Worm (Caenorhabditis elegans) whole organism, late embryonic: ENCODE data around the gene wago-4.
A peak's percentile ranks its signal among the peaks of the same experiment; 100 is the strongest.

Source experiments
- C38D4.7 ChIP-seq: fragments of 200-800 bp; sonication (Bioruptor generic); optimal IDR thresholded peaks from 2 replicates; lab custom pipeline; 2018; ENCODE audit warnings: mild to moderate bottlenecking, missing genetic modification characterization, moderate library complexity, missing compliant biosample characterization
- F13H6.1 ChIP-seq: sonication (generic microtip); optimal IDR thresholded peaks from 2 replicates; lab custom pipeline; 2016; ENCODE audit warnings: missing genetic modification characterization, missing compliant biosample characterization
- K02D7.2 ChIP-seq: sonication (generic microtip); optimal IDR thresholded peaks from 2 replicates; lab custom pipeline; 2017; ENCODE audit warnings: mild to moderate bottlenecking, missing genetic modification characterization, missing compliant biosample characterization
- Y22D7AL.16 ChIP-seq: sonication (generic microtip); optimal IDR thresholded peaks from 2 replicates; lab custom pipeline; 2016; ENCODE audit warnings: missing genetic modification characterization, missing compliant biosample characterization
- ahr-1 ChIP-seq: sonication (generic microtip); optimal IDR thresholded peaks from 2 replicates; lab custom pipeline; 2016; ENCODE audit warnings: missing genetic modification characterization, missing compliant biosample characterization
- ama-1 ChIP-seq: fragments of 150-350 bp; optimal IDR thresholded peaks from 2 replicates; lab custom pipeline; 2014
- ceh-18 ChIP-seq: sonication (generic microtip); optimal IDR thresholded peaks from 2 replicates; lab custom pipeline; 2016; ENCODE audit warnings: missing genetic modification characterization, missing compliant biosample characterization
- ceh-2 ChIP-seq: sonication (generic microtip); optimal IDR thresholded peaks from 2 replicates; lab custom pipeline; 2016; ENCODE audit warnings: missing genotype, missing genetic modification characterization, missing compliant biosample characterization
- ceh-24 ChIP-seq: sonication (generic microtip); optimal IDR thresholded peaks from 2 replicates; lab custom pipeline; 2016; ENCODE audit warnings: mild to moderate bottlenecking, missing genetic modification characterization, missing compliant biosample characterization
- ceh-31 ChIP-seq: sonication (generic microtip); optimal IDR thresholded peaks from 2 replicates; lab custom pipeline; 2016; ENCODE audit warnings: missing genetic modification characterization, missing compliant biosample characterization
- ceh-34 ChIP-seq: sonication (generic microtip); optimal IDR thresholded peaks from 2 replicates; lab custom pipeline; 2016; ENCODE audit warnings: mild to moderate bottlenecking, missing genetic modification characterization, missing compliant biosample characterization
- ceh-48 ChIP-seq: sonication (generic microtip); optimal IDR thresholded peaks from 2 replicates; lab custom pipeline; 2016; ENCODE audit warnings: missing genetic modification characterization, inconsistent platforms, missing compliant biosample characterization
- ceh-6 ChIP-seq: fragments of 200-800 bp; sonication (Bioruptor generic); optimal IDR thresholded peaks from 2 replicates; lab custom pipeline; 2018; ENCODE audit warnings: mild to moderate bottlenecking, missing genetic modification characterization, missing compliant biosample characterization
- ceh-9 ChIP-seq: sonication (generic microtip); optimal IDR thresholded peaks from 2 replicates; lab custom pipeline; 2016; ENCODE audit warnings: mild to moderate bottlenecking, missing genetic modification characterization, inconsistent platforms, missing compliant biosample characterization
- che-1 ChIP-seq: sonication (generic microtip); optimal IDR thresholded peaks from 2 replicates; lab custom pipeline; 2016; ENCODE audit warnings: mild to moderate bottlenecking, missing genetic modification characterization, missing compliant biosample characterization
- dmd-4 ChIP-seq: sonication (generic microtip); optimal IDR thresholded peaks from 2 replicates; lab custom pipeline; 2016; ENCODE audit warnings: borderline replicate concordance, missing genetic modification characterization, missing compliant biosample characterization
- dve-1 ChIP-seq: sonication (generic microtip); optimal IDR thresholded peaks from 2 replicates; lab custom pipeline; 2017; ENCODE audit warnings: antibody characterized with exemption, mild to moderate bottlenecking, missing genetic modification characterization, missing compliant biosample characterization
- elt-2 ChIP-seq: sonication (generic microtip); optimal IDR thresholded peaks from 2 replicates; lab custom pipeline; 2016; ENCODE audit warnings: missing genetic modification reagents, missing genetic modification characterization, missing compliant biosample characterization
- ets-4 ChIP-seq: sonication (generic microtip); optimal IDR thresholded peaks from 2 replicates; lab custom pipeline; 2016; ENCODE audit warnings: missing genetic modification characterization, missing compliant biosample characterization
- eyg-1 ChIP-seq: sonication (generic microtip); optimal IDR thresholded peaks from 2 replicates; lab custom pipeline; 2016; ENCODE audit warnings: missing genotype, missing genetic modification characterization, missing compliant biosample characterization
- fax-1 ChIP-seq: sonication (generic microtip); optimal IDR thresholded peaks from 2 replicates; lab custom pipeline; 2016; ENCODE audit warnings: missing genotype, missing genetic modification characterization, missing compliant biosample characterization
- fkh-10 ChIP-seq: fragments of 150-350 bp; optimal IDR thresholded peaks from 2 replicates; lab custom pipeline; 2014; ENCODE audit warnings: missing biosample characterization, missing genetic modification reagents, missing genetic modification characterization
- gmeb-2 ChIP-seq: sonication (generic microtip); optimal IDR thresholded peaks from 2 replicates; lab custom pipeline; 2016; ENCODE audit warnings: missing genetic modification characterization, inconsistent platforms, missing compliant biosample characterization
- hlh-13 ChIP-seq: fragments of 200-800 bp; sonication (Bioruptor generic); optimal IDR thresholded peaks from 2 replicates; lab custom pipeline; 2018; ENCODE audit warnings: mild to moderate bottlenecking, missing genetic modification characterization, missing compliant biosample characterization
- hlh-30 ChIP-seq: sonication (generic microtip); optimal IDR thresholded peaks from 2 replicates; lab custom pipeline; 2017; ENCODE audit warnings: antibody characterized with exemption, missing genetic modification characterization, missing compliant biosample characterization; ENCODE audit not compliant: insufficient read depth
- hlh-6 ChIP-seq: sonication (generic microtip); optimal IDR thresholded peaks from 2 replicates; lab custom pipeline; 2016; ENCODE audit warnings: missing genotype, missing genetic modification characterization, missing compliant biosample characterization
- lim-6 ChIP-seq: sonication (generic microtip); optimal IDR thresholded peaks from 2 replicates; lab custom pipeline; 2016; ENCODE audit warnings: missing genetic modification characterization, missing compliant biosample characterization
- lin-11 ChIP-seq: fragments of 200-800 bp; sonication (Bioruptor generic); optimal IDR thresholded peaks from 2 replicates; lab custom pipeline; 2018; ENCODE audit warnings: mild to moderate bottlenecking, missing genetic modification characterization, missing compliant biosample characterization
- madf-2 ChIP-seq: sonication (generic microtip); optimal IDR thresholded peaks from 2 replicates; lab custom pipeline; 2017; ENCODE audit warnings: missing genetic modification characterization, missing compliant biosample characterization
- mec-3 ChIP-seq: sonication (generic microtip); optimal IDR thresholded peaks from 2 replicates; lab custom pipeline; 2016; ENCODE audit warnings: borderline replicate concordance, missing genetic modification characterization, missing compliant biosample characterization
- nfya-1 ChIP-seq: sonication (generic microtip); optimal IDR thresholded peaks from 2 replicates; lab custom pipeline; 2017; ENCODE audit warnings: missing genetic modification characterization, mild to moderate bottlenecking, missing compliant biosample characterization, antibody characterized with exemption, moderate library complexity
- nhr-11 ChIP-seq: fragments of 150-350 bp; optimal IDR thresholded peaks from 2 replicates; lab custom pipeline; 2014; ENCODE audit warnings: missing biosample characterization, missing genetic modification characterization
- nhr-232 ChIP-seq: sonication (generic microtip); optimal IDR thresholded peaks from 2 replicates; lab custom pipeline; 2016; ENCODE audit warnings: missing genetic modification characterization, missing compliant biosample characterization
- pag-3 ChIP-seq: sonication (generic microtip); optimal IDR thresholded peaks from 2 replicates; lab custom pipeline; 2016; ENCODE audit warnings: missing compliant biosample characterization, missing genetic modification characterization, borderline replicate concordance
- pat-9 ChIP-seq: fragments of 200-800 bp; sonication (Bioruptor generic); optimal IDR thresholded peaks from 2 replicates; lab custom pipeline; 2018; ENCODE audit warnings: mild to moderate bottlenecking, missing genetic modification characterization, moderate library complexity, missing compliant biosample characterization
- pha-2 ChIP-seq: sonication (generic microtip); optimal IDR thresholded peaks from 2 replicates; lab custom pipeline; 2017; ENCODE audit warnings: mild to moderate bottlenecking, missing genetic modification characterization, missing compliant biosample characterization
- pha-4 ChIP-seq: fragments of 150-350 bp; optimal IDR thresholded peaks from 2 replicates; lab custom pipeline; 2018; ENCODE audit warnings: missing biosample characterization, missing genetic modification reagents, missing genetic modification characterization
- pqm-1 ChIP-seq: sonication (generic microtip); optimal IDR thresholded peaks from 2 replicates; lab custom pipeline; 2016; ENCODE audit warnings: missing genetic modification characterization, missing compliant biosample characterization
- pros-1 ChIP-seq: fragments of 150-350 bp; optimal IDR thresholded peaks from 2 replicates; lab custom pipeline; 2014; ENCODE audit warnings: missing biosample characterization, missing genetic modification reagents, missing genetic modification characterization
- ref-2 ChIP-seq: sonication (generic microtip); optimal IDR thresholded peaks from 2 replicates; lab custom pipeline; 2016; ENCODE audit warnings: missing genetic modification characterization, missing compliant biosample characterization
- rnt-1 ChIP-seq: sonication (generic microtip); optimal IDR thresholded peaks from 2 replicates; lab custom pipeline; 2016; ENCODE audit warnings: missing genetic modification characterization, missing compliant biosample characterization
- sox-2 ChIP-seq: fragments of 200-800 bp; sonication (Bioruptor generic); IDR thresholded peaks from 2 replicates; pipeline ENCODE4 v1.3.6; 2022; ENCODE audit warnings: missing genetic modification reagents, missing genetic modification characterization, missing compliant biosample characterization
- sox-4 ChIP-seq: sonication (generic microtip); optimal IDR thresholded peaks from 2 replicates; lab custom pipeline; 2017; ENCODE audit warnings: mild to moderate bottlenecking, missing genetic modification characterization, inconsistent platforms, missing compliant biosample characterization
- syd-9 ChIP-seq: sonication (generic microtip); optimal IDR thresholded peaks from 2 replicates; lab custom pipeline; 2016; ENCODE audit warnings: mild to moderate bottlenecking, missing genetic modification characterization, moderate library complexity, missing compliant biosample characterization
- tbx-2 ChIP-seq: sonication (generic microtip); optimal IDR thresholded peaks from 2 replicates; lab custom pipeline; 2016; ENCODE audit warnings: missing genetic modification characterization, missing compliant biosample characterization
- unc-42 ChIP-seq: sonication (generic microtip); optimal IDR thresholded peaks from 2 replicates; lab custom pipeline; 2016; ENCODE audit warnings: missing genotype, missing genetic modification characterization, missing compliant biosample characterization

Gene wago-4

ce11 chrII:12939801-12940200 lies 20.4 kb downstream of the wago-4 start, which contains the start of gene arrd-10:
arrd-10 (plus strand) TSS chrII:12940101.
- TF ChIP-seq sox-2, result no peak
- no peak for TF ChIP-seq lim-6 (tag; lab: Kevin White, UChicago)
- no peak for TF ChIP-seq pag-3 (tag; lab: Kevin White, UChicago)
- TF ChIP-seq nhr-11, result no peak
- TF ChIP-seq pros-1 (tag; lab: Kevin White, UChicago), result no peak
- TF ChIP-seq rnt-1 (tag; lab: Kevin White, UChicago), result no peak
- no peak for TF ChIP-seq mec-3 (tag; lab: Kevin White, UChicago)
- no peak for TF ChIP-seq ref-2
- no peak for TF ChIP-seq che-1 (tag; lab: Kevin White, UChicago)
- no peak for TF ChIP-seq eyg-1 (tag; lab: Kevin White, UChicago)
- TF ChIP-seq ceh-48, result no peak
- no peak for TF ChIP-seq C38D4.7 (GFP tag; lab: Kevin White, UChicago)
- TF ChIP-seq pha-4 (tag; lab: Kevin White, UChicago), result no peak
- TF ChIP-seq ets-4, result no peak
- TF ChIP-seq ceh-9, result no peak

- TF ChIP-seq elt-2 (tag; lab: Kevin White, UChicago), result peak; percentile 28
- no peak for TF ChIP-seq mec-3 (tag; lab: Kevin White, UChicago)
- TF ChIP-seq, all 69 proteins: peak for 1
These were observed 23.1 kb downstream of the wago-4 start for ce11 chrII:12942496-12942895.

ce11 chrII:12944587-12945126 lies 25.3 kb downstream of the wago-4 start:
- TF ChIP-seq nhr-232 (tag; lab: Kevin White, UChicago), result peak; percentile 22
- peak; percentile 99 for TF ChIP-seq ama-1 (lab: Kevin White, UChicago)
- TF ChIP-seq eyg-1 (tag; lab: Kevin White, UChicago), result peak; percentile 62
- no peak for TF ChIP-seq ceh-24
- no peak for TF ChIP-seq pag-3 (tag; lab: Kevin White, UChicago)
- TF ChIP-seq nfya-1, result peak; percentile 66
- no peak for TF ChIP-seq dmd-4 (tag; lab: Kevin White, UChicago)
- TF ChIP-seq ceh-2 (tag; lab: Kevin White, UChicago), result peak; percentile 47
- TF ChIP-seq mec-3 (tag; lab: Kevin White, UChicago), result no peak
- peak; percentile 85 for TF ChIP-seq ref-2
- TF ChIP-seq pha-2, result peak; percentile 78
- TF ChIP-seq ceh-6 (GFP tag; lab: Kevin White, UChicago), result peak; percentile 24
- TF ChIP-seq elt-2 (tag; lab: Kevin White, UChicago), result peak; percentile 82
- no peak for TF ChIP-seq fax-1 (tag; lab: Kevin White, UChicago)
- TF ChIP-seq ceh-48, result no peak
- TF ChIP-seq unc-42 (tag; lab: Kevin White, UChicago), result peak; percentile 6
- TF ChIP-seq syd-9, result peak; percentile 50
- no peak for TF ChIP-seq Y22D7AL.16 (tag; lab: Kevin White, UChicago)
- TF ChIP-seq K02D7.2 (tag; lab: Kevin White, UChicago), result no peak
- peak; percentile 12 for TF ChIP-seq ets-4
- TF ChIP-seq hlh-30 (tag; lab: Kevin White, UChicago), result peak; percentile 78
- TF ChIP-seq fkh-10, result no peak
- peak; percentile 37 for TF ChIP-seq F13H6.1 (tag; lab: Kevin White, UChicago)
- peak; percentile 29 for TF ChIP-seq pqm-1 (tag; lab: Kevin White, UChicago)
- peak; percentile 14 for TF ChIP-seq lin-11 (tag; lab: Kevin White, UChicago)
- no peak for TF ChIP-seq nhr-11
- TF ChIP-seq tbx-2, result peak; percentile 82
- TF ChIP-seq rnt-1 (tag; lab: Kevin White, UChicago), result peak; percentile 48
- TF ChIP-seq sox-2, result peak; percentile 31; the same call in 1 of the 2 replicates
- TF ChIP-seq C38D4.7 (GFP tag; lab: Kevin White, UChicago), result peak; percentile 42
- TF ChIP-seq madf-2 (tag; lab: Kevin White, UChicago), result peak; percentile 26
- peak; percentile 79 for TF ChIP-seq ceh-18
- peak; percentile 74 for TF ChIP-seq ceh-31 (tag; lab: Kevin White, UChicago)
- TF ChIP-seq ceh-34 (tag; lab: Kevin White, UChicago), result peak; percentile 77
- no peak for TF ChIP-seq hlh-13 (GFP tag; lab: Kevin White, UChicago)
- peak; percentile 34 for TF ChIP-seq pat-9 (tag; lab: Kevin White, UChicago)
- no peak for TF ChIP-seq sox-4 (tag; lab: Kevin White, UChicago)
- peak; percentile 35 for TF ChIP-seq dve-1 (tag; lab: Kevin White, UChicago)
- no peak for TF ChIP-seq ahr-1 (tag; lab: Kevin White, UChicago)
- peak; percentile 65 for TF ChIP-seq hlh-6 (tag; lab: Kevin White, UChicago)
- peak; percentile 45 for TF ChIP-seq gmeb-2 (tag; lab: Kevin White, UChicago)
